Worm (Caenorhabditis elegans): ENCODE data around the gene Y54G2A.41.
A peak's percentile ranks its signal among the peaks of the same experiment; 100 is the strongest.

The Y54G2A.41 gene

ce11 chrIV:2774500-2774899 is 22.8 kb downstream of the Y54G2A.41 start (continued):
- peak; percentile 9 to 87 for TF ChIP-seq mdl-1 (tag; optimal IDR thresholded peaks at IDR 0.05)
- TF ChIP-seq zip-2 (tag; optimal IDR thresholded peaks at IDR 0.05), result no peak
- no peak for TF ChIP-seq Y5F2A.4 (GFP tag; optimal IDR thresholded peaks at IDR 0.05)
- TF ChIP-seq lin-38 (GFP tag; IDR thresholded peaks at IDR 0.05), result peak; percentile 41; the same call in 1 of the 2 replicates
- TF ChIP-seq dmd-9 (GFP tag; IDR thresholded peaks at IDR 0.05), result no peak
- TF ChIP-seq nhr-28 (tag; optimal IDR thresholded peaks at IDR 0.05), result peak; percentile 94
- no peak for TF ChIP-seq nhr-76 (tag; optimal IDR thresholded peaks at IDR 0.05)
- TF ChIP-seq rbr-2 (tag; optimal IDR thresholded peaks at IDR 0.05), result peak; percentile 52
- TF ChIP-seq T20F7.1 (GFP tag; optimal IDR thresholded peaks at IDR 0.05), result peak; percentile 9
- peak; percentile 78 for TF ChIP-seq dmd-6 (GFP tag; IDR thresholded peaks at IDR 0.05)
- peak in 1 of 2 experiments; percentile 43 for TF ChIP-seq hif-1 (tag; optimal IDR thresholded peaks at IDR 0.05)
- no peak for TF ChIP-seq aly-2 (tag; optimal IDR thresholded peaks at IDR 0.05)
- TF ChIP-seq daf-16 (GFP tag; optimal IDR thresholded peaks at IDR 0.05), result peak in 1 of 2 experiments; percentile 20
- peak; percentile 88 for TF ChIP-seq daf-16 (tag; optimal IDR thresholded peaks at IDR 0.05)
- TF ChIP-seq nhr-6 (tag; optimal IDR thresholded peaks at IDR 0.05), result peak; percentile 54
- no peak for TF ChIP-seq nhr-111 (GFP tag; optimal IDR thresholded peaks at IDR 0.05)
- TF ChIP-seq nhr-10 (tag; optimal IDR thresholded peaks at IDR 0.05), result peak; percentile 53
- no peak for TF ChIP-seq nhr-25 (tag; optimal IDR thresholded peaks at IDR 0.05; ENCODE audit: borderline replicate concordance, insufficient read depth)
- TF ChIP-seq F10B5.3 (tag; optimal IDR thresholded peaks at IDR 0.05), result no peak
- TF ChIP-seq egl-27 (tag; optimal IDR thresholded peaks at IDR 0.05), result no peak
- TF ChIP-seq lin-15B (tag; optimal IDR thresholded peaks at IDR 0.05), result no peak
- no peak for TF ChIP-seq ztf-7 (tag; optimal IDR thresholded peaks at IDR 0.05)
- no peak for TF ChIP-seq unc-130 (GFP tag; optimal IDR thresholded peaks at IDR 0.05)
- no peak for TF ChIP-seq zfp-2 (tag; optimal IDR thresholded peaks at IDR 0.05)
- TF ChIP-seq arid-1 (GFP tag; conservative IDR thresholded peaks at IDR 0.05), result peak; percentile 46; the same call in 1 of the 2 replicates
- TF ChIP-seq lin-1 (GFP tag; IDR thresholded peaks at IDR 0.05), result peak; percentile 15; the same call in 1 of the 2 replicates
- TF ChIP-seq zag-1 (tag; optimal IDR thresholded peaks at IDR 0.05), result no peak
- no peak for TF ChIP-seq ceh-32 (tag; optimal IDR thresholded peaks at IDR 0.05; ENCODE audit: poor library complexity)
- TF ChIP-seq spr-3 (GFP tag; optimal IDR thresholded peaks at IDR 0.05), result no peak
- peak; percentile 26 for TF ChIP-seq nhr-102 (tag; optimal IDR thresholded peaks at IDR 0.05)
- no peak for TF ChIP-seq snpc-4 (tag; optimal IDR thresholded peaks at IDR 0.05)
- peak; percentile 31; the same call in 1 of the 2 replicates for TF ChIP-seq set-16 (GFP tag; IDR thresholded peaks at IDR 0.05)
- TF ChIP-seq tra-1 (GFP tag; IDR thresholded peaks at IDR 0.05), result no peak
- TF ChIP-seq lin-13 (GFP tag; optimal IDR thresholded peaks at IDR 0.05), result peak; percentile 75
- TF ChIP-seq nhr-11 (tag; optimal IDR thresholded peaks at IDR 0.05), result peak; percentile 66
- TF ChIP-seq ctbp-1 (GFP tag; IDR thresholded peaks at IDR 0.05), result peak; percentile 49; the same call in 1 of the 2 replicates
- no peak for TF ChIP-seq jun-1 (tag; optimal IDR thresholded peaks at IDR 0.05)
- no peak for TF ChIP-seq cey-2 (tag; optimal IDR thresholded peaks at IDR 0.05; ENCODE audit: borderline replicate concordance, insufficient read depth)
- peak; percentile 17 to 82 for TF ChIP-seq lsy-2 (tag; optimal IDR thresholded peaks at IDR 0.05)
- TF ChIP-seq lim-7 (GFP tag; IDR thresholded peaks at IDR 0.05), result no peak
- TF ChIP-seq ZK546.5 (tag; optimal IDR thresholded peaks at IDR 0.05), result no peak
- peak; percentile 85 for TF ChIP-seq nhr-77 (tag; optimal IDR thresholded peaks at IDR 0.05)
- TF ChIP-seq F44E2.7 (GFP tag; IDR thresholded peaks at IDR 0.05), result no peak
- TF ChIP-seq skn-1 (tag; optimal IDR thresholded peaks at IDR 0.05), result no peak
- no peak for TF ChIP-seq daf-12 (tag; optimal IDR thresholded peaks at IDR 0.05)
- no peak for TF ChIP-seq daf-8 (GFP tag; IDR thresholded peaks at IDR 0.05)
- TF ChIP-seq duxl-1 (tag; optimal IDR thresholded peaks at IDR 0.05; ENCODE audit: poor library complexity), result no peak
- TF ChIP-seq nhr-237 (tag; optimal IDR thresholded peaks at IDR 0.05), result no peak
- TF ChIP-seq tag-97 (GFP tag; IDR thresholded peaks at IDR 0.05), result no peak
- TF ChIP-seq vab-7 (GFP tag; IDR thresholded peaks at IDR 0.05), result no peak
- TF ChIP-seq gei-8 (GFP tag; optimal IDR thresholded peaks at IDR 0.05), result no peak
- peak; percentile 64 for TF ChIP-seq T26A8.4 (GFP tag; IDR thresholded peaks at IDR 0.05)
